Fruit fly (Drosophila melanogaster) whole organism, embryonic: ENCODE results near the gene CG7806.
A peak's percentile ranks its signal among the peaks of the same experiment; 100 is the strongest.

ENCODE experiments used
- Asciz ChIP-seq: fragments of 200-800 bp; sonication (Bioruptor generic); optimal IDR thresholded peaks from 2 replicates; lab custom pipeline; 2017; ENCODE audit warnings: missing biosample characterization, mild to moderate bottlenecking, missing genetic modification characterization, missing genetic modification reagents
- Atf3 ChIP-seq: fragments of 200-800 bp; sonication (Bioruptor generic); optimal IDR thresholded peaks from 3 replicates; lab custom pipeline; 2016; ENCODE audit warnings: missing biosample characterization, missing genetic modification characterization
- CG10274 ChIP-seq: fragments of 200-800 bp; sonication (Bioruptor generic); optimal IDR thresholded peaks from 3 replicates; lab custom pipeline; 2017; ENCODE audit warnings: missing biosample characterization, mild to moderate bottlenecking, missing genetic modification characterization
- CG10462 ChIP-seq: fragments of 200-800 bp; sonication (Bioruptor generic); optimal IDR thresholded peaks from 2 replicates; lab custom pipeline; 2016; ENCODE audit warnings: missing biosample characterization, missing genetic modification characterization
- CG11398 ChIP-seq: fragments of 200-800 bp; sonication (Bioruptor generic); optimal IDR thresholded peaks from 2 replicates; lab custom pipeline; 2016; ENCODE audit warnings: missing biosample characterization, missing genetic modification characterization
- CG11723 ChIP-seq: fragments of 200-800 bp; sonication (Bioruptor generic); optimal IDR thresholded peaks from 2 replicates; lab custom pipeline; 2017; ENCODE audit warnings: missing biosample characterization, mild to moderate bottlenecking, missing genetic modification characterization
- CG12236 ChIP-seq: fragments of 200-800 bp; sonication (Bioruptor generic); optimal IDR thresholded peaks from 2 replicates; lab custom pipeline; 2016; ENCODE audit warnings: missing biosample characterization, missing genetic modification characterization
- CG12769 ChIP-seq: fragments of 200-800 bp; sonication (Bioruptor generic); optimal IDR thresholded peaks from 2 replicates; lab custom pipeline; 2019; ENCODE audit warnings: missing biosample characterization, mild to moderate bottlenecking, missing genetic modification characterization, moderate library complexity
- CG13296 ChIP-seq: fragments of 200-800 bp; sonication (Bioruptor generic); optimal IDR thresholded peaks from 3 replicates; lab custom pipeline; 2018; ENCODE audit warnings: missing biosample characterization, mild to moderate bottlenecking, missing genetic modification characterization
- CG13424 ChIP-seq: fragments of 200-800 bp; sonication (Bioruptor generic); optimal IDR thresholded peaks from 2 replicates; lab custom pipeline; 2019; ENCODE audit warnings: missing biosample characterization, mild to moderate bottlenecking, missing genetic modification characterization, moderate library complexity
- CG14965 ChIP-seq: fragments of 200-800 bp; sonication (Bioruptor generic); optimal IDR thresholded peaks from 2 replicates; lab custom pipeline; 2016; ENCODE audit warnings: missing biosample characterization, missing genetic modification characterization, borderline replicate concordance
- CG17186 ChIP-seq: fragments of 200-800 bp; sonication (Bioruptor generic); optimal IDR thresholded peaks from 3 replicates; lab custom pipeline; 2017; ENCODE audit warnings: missing biosample characterization, missing genetic modification reagents, missing genetic modification characterization
- CG17361 ChIP-seq: fragments of 200-800 bp; sonication (Bioruptor generic); IDR thresholded peaks from 3 replicates; pipeline ENCODE4 v1.3.6; 2022; ENCODE audit warnings: missing biosample characterization, missing genetic modification characterization
- CG17385 ChIP-seq: fragments of 200-800 bp; sonication (Bioruptor generic); optimal IDR thresholded peaks from 3 replicates; lab custom pipeline; 2018; ENCODE audit warnings: missing biosample characterization, mild to moderate bottlenecking, missing genetic modification characterization
- CG2120 ChIP-seq: fragments of 200-800 bp; sonication (Bioruptor generic); optimal IDR thresholded peaks from 3 replicates; lab custom pipeline; 2016; ENCODE audit warnings: missing biosample characterization, missing genetic modification characterization
- CG2678 ChIP-seq: fragments of 200-800 bp; sonication (Bioruptor generic); optimal IDR thresholded peaks from 3 replicates; lab custom pipeline; 2019; ENCODE audit warnings: missing biosample characterization, mild to moderate bottlenecking, missing genetic modification characterization, moderate library complexity
- CG2712 ChIP-seq: fragments of 200-800 bp; optimal IDR thresholded peaks from 3 replicates; lab custom pipeline; 2019; ENCODE audit warnings: missing biosample characterization, mild to moderate bottlenecking, missing genetic modification characterization, moderate library complexity
- CG4707 ChIP-seq: fragments of 200-800 bp; sonication (Bioruptor generic); optimal IDR thresholded peaks from 2 replicates; lab custom pipeline; 2018; ENCODE audit warnings: missing biosample characterization, mild to moderate bottlenecking, missing genetic modification characterization, moderate library complexity
- CG4730 ChIP-seq: fragments of 200-800 bp; sonication (Bioruptor generic); IDR thresholded peaks from 2 replicates; pipeline ENCODE4 v1.3.6; 2022; ENCODE audit warnings: missing biosample characterization, missing genetic modification characterization
- CG5245 ChIP-seq: fragments of 200-800 bp; sonication (Bioruptor generic); optimal IDR thresholded peaks from 3 replicates; lab custom pipeline; 2016; ENCODE audit warnings: missing biosample characterization, missing genetic modification characterization
- CG7357 ChIP-seq: fragments of 200-800 bp; sonication (Bioruptor generic); IDR thresholded peaks from 3 replicates; pipeline ENCODE4 v1.3.6; 2022; ENCODE audit warnings: missing biosample characterization, missing genetic modification characterization
- CG9797 ChIP-seq: fragments of 200-800 bp; sonication (Bioruptor generic); optimal IDR thresholded peaks from 3 replicates; lab custom pipeline; 2018; ENCODE audit warnings: missing biosample characterization, mild to moderate bottlenecking, missing genetic modification characterization
- CoRest ChIP-seq: fragments of 200-800 bp; sonication (Bioruptor generic); optimal IDR thresholded peaks from 3 replicates; lab custom pipeline; 2018; ENCODE audit warnings: missing biosample characterization, mild to moderate bottlenecking, missing genetic modification characterization, moderate library complexity
- Dip2 ChIP-seq: fragments of 200-800 bp; sonication (Bioruptor generic); IDR thresholded peaks from 2 replicates; pipeline ENCODE4 v1.3.6; 2022; ENCODE audit warnings: missing biosample characterization, missing genetic modification characterization
- Ets65A ChIP-seq: fragments of 200-800 bp; sonication (Bioruptor generic); peaks from one replicate; lab custom pipeline; 2016; ENCODE audit warnings: missing biosample characterization, missing genetic modification characterization
- Jarid2 ChIP-seq: fragments of 200-800 bp; sonication (Bioruptor generic); optimal IDR thresholded peaks from 3 replicates; lab custom pipeline; 2017; ENCODE audit warnings: mild to moderate bottlenecking, missing biosample characterization, missing genetic modification reagents, missing genetic modification characterization
- Meics ChIP-seq: fragments of 200-800 bp; sonication (Bioruptor generic); optimal IDR thresholded peaks from 2 replicates; lab custom pipeline; 2017; ENCODE audit warnings: missing biosample characterization, mild to moderate bottlenecking, missing genetic modification characterization
- NC2α ChIP-seq: fragments of 200-800 bp; sonication (Bioruptor generic); optimal IDR thresholded peaks from 2 replicates; lab custom pipeline; 2016; ENCODE audit warnings: missing biosample characterization, missing genetic modification characterization
- NC2β ChIP-seq: fragments of 200-800 bp; sonication (Bioruptor generic); optimal IDR thresholded peaks from 2 replicates; lab custom pipeline; 2016; ENCODE audit warnings: missing biosample characterization, missing genetic modification characterization
- Oaz ChIP-seq: fragments of 200-800 bp; sonication (Bioruptor generic); IDR thresholded peaks from 2 replicates; pipeline ENCODE4 v1.3.6; 2022; ENCODE audit warnings: missing biosample characterization, missing genetic modification characterization
- Pdp1 ChIP-seq, 2 experiments: fragments of 200-800 bp; sonication (Bioruptor generic); optimal IDR thresholded peaks; 3 replicates each; lab custom pipeline; 2016; ENCODE audit warnings: missing biosample characterization in 2 of 2, missing genetic modification characterization in 2 of 2, mild to moderate bottlenecking in 1 of 2, moderate library complexity in 1 of 2
- Rfx ChIP-seq: fragments of 200-800 bp; sonication (Bioruptor generic); IDR thresholded peaks from 2 replicates; pipeline ENCODE4 v1.3.6; 2022; ENCODE audit warnings: missing biosample characterization, missing genetic modification characterization
- TFAM ChIP-seq: fragments of 200-800 bp; sonication (Bioruptor generic); optimal IDR thresholded peaks from 2 replicates; lab custom pipeline; 2017; ENCODE audit warnings: missing biosample characterization, missing genetic modification characterization, inconsistent platforms
- aop ChIP-seq: fragments of 200-800 bp; sonication (Bioruptor generic); IDR thresholded peaks from 2 replicates; pipeline ENCODE4 v1.3.6; 2022; ENCODE audit warnings: missing biosample characterization, missing genetic modification characterization
- bowl ChIP-seq: fragments of 200-800 bp; sonication (Bioruptor generic); IDR thresholded peaks from 2 replicates; pipeline ENCODE4 v1.3.6; 2022; ENCODE audit warnings: missing biosample characterization, missing genetic modification characterization
- crc ChIP-seq: fragments of 200-800 bp; sonication (Bioruptor generic); optimal IDR thresholded peaks from 2 replicates; lab custom pipeline; 2016; ENCODE audit warnings: missing biosample characterization, missing genetic modification characterization
- croc ChIP-seq: fragments of 200-800 bp; sonication (Bioruptor generic); conservative IDR thresholded peaks from 3 replicates; pipeline ENCODE4 v1.3.6; 2022; ENCODE audit warnings: missing biosample characterization, missing genetic modification characterization
- dati ChIP-seq: fragments of 200-800 bp; sonication (Bioruptor generic); IDR thresholded peaks from 2 replicates; pipeline ENCODE4 v1.3.6; 2022; ENCODE audit warnings: missing biosample characterization, missing genetic modification characterization
- dmrt99B ChIP-seq: fragments of 200-800 bp; sonication (Bioruptor generic); optimal IDR thresholded peaks from 2 replicates; lab custom pipeline; 2018; ENCODE audit warnings: missing biosample characterization, mild to moderate bottlenecking, missing genetic modification characterization, moderate library complexity
- dysf ChIP-seq: fragments of 200-800 bp; sonication (Bioruptor generic); IDR thresholded peaks from 3 replicates; pipeline ENCODE4 v1.3.6; 2022; ENCODE audit warnings: missing biosample characterization, missing genetic modification characterization
- fd64A ChIP-seq: fragments of 200-800 bp; sonication (Bioruptor generic); optimal IDR thresholded peaks from 3 replicates; lab custom pipeline; 2018; ENCODE audit warnings: missing biosample characterization, mild to moderate bottlenecking, missing genetic modification characterization
- gem ChIP-seq: fragments of 200-800 bp; sonication (Bioruptor generic); optimal IDR thresholded peaks from 2 replicates; lab custom pipeline; 2019; ENCODE audit warnings: missing biosample characterization, mild to moderate bottlenecking, missing genetic modification characterization, moderate library complexity
- lab ChIP-seq: fragments of 200-800 bp; sonication (Bioruptor generic); optimal IDR thresholded peaks from 3 replicates; lab custom pipeline; 2017; ENCODE audit warnings: missing biosample characterization, missing genetic modification characterization, mild to moderate bottlenecking, moderate library complexity, missing genetic modification reagents
- pb ChIP-seq: fragments of 200-800 bp; sonication (Bioruptor generic); optimal IDR thresholded peaks from 3 replicates; lab custom pipeline; 2016; ENCODE audit warnings: missing biosample characterization, missing genetic modification characterization
- scrt ChIP-seq: fragments of 200-800 bp; sonication (Bioruptor generic); optimal IDR thresholded peaks from 2 replicates; lab custom pipeline; 2018; ENCODE audit warnings: missing biosample characterization, mild to moderate bottlenecking, missing genetic modification characterization, moderate library complexity
- sd ChIP-seq: fragments of 200-800 bp; sonication (Bioruptor generic); optimal IDR thresholded peaks from 3 replicates; lab custom pipeline; 2018; ENCODE audit warnings: missing biosample characterization, mild to moderate bottlenecking, missing genetic modification characterization, moderate library complexity
- stwl ChIP-seq: fragments of 200-800 bp; sonication (Bioruptor generic); optimal IDR thresholded peaks from 3 replicates; lab custom pipeline; 2018; ENCODE audit warnings: missing biosample characterization, mild to moderate bottlenecking, missing genetic modification characterization, moderate library complexity
- unpg ChIP-seq: fragments of 200-800 bp; sonication (Bioruptor generic); optimal IDR thresholded peaks from 3 replicates; lab custom pipeline; 2018; ENCODE audit warnings: missing biosample characterization, mild to moderate bottlenecking, missing genetic modification characterization, moderate library complexity
- z ChIP-seq: fragments of 200-800 bp; sonication (Bioruptor generic); IDR thresholded peaks from 3 replicates; pipeline ENCODE4 v1.3.6; 2022; ENCODE audit warnings: missing biosample characterization, missing genetic modification characterization
- zen ChIP-seq: fragments of 200-800 bp; sonication (Bioruptor generic); optimal IDR thresholded peaks from 3 replicates; lab custom pipeline; 2018; ENCODE audit warnings: missing biosample characterization, mild to moderate bottlenecking, missing genetic modification characterization, moderate library complexity
- zfh1 ChIP-seq: fragments of 200-800 bp; sonication (Bioruptor generic); IDR thresholded peaks from 3 replicates; pipeline ENCODE4 v1.3.6; 2022; ENCODE audit warnings: missing biosample characterization, missing genetic modification characterization

Gene CG7806

dm6 chr2L:8350560-8351171 is 39.5 kb downstream of the CG7806 start (continued):
- no peak for TF ChIP-seq bowl
- TF ChIP-seq Pdp1 (GFP tag; optimal IDR thresholded peaks at IDR 0.05; lab: Kevin White, UChicago), result no peak
- peak; percentile 95 for TF ChIP-seq sd (tag; lab: Kevin White, UChicago)
- TF ChIP-seq CG11723 (GFP tag; lab: Kevin White, UChicago), result no peak
- TF ChIP-seq CG4707 (GFP tag; lab: Kevin White, UChicago), result peak; percentile 35
- no peak for TF ChIP-seq CG5245
- no peak for TF ChIP-seq Oaz (GFP tag; lab: Robert Waterston, UW)
- peak; percentile 46 for TF ChIP-seq unpg (GFP tag; lab: Kevin White, UChicago)
- TF ChIP-seq CG9797 (GFP tag; lab: Kevin White, UChicago), result no peak
- no peak for TF ChIP-seq CG14965 (GFP tag; lab: Kevin White, UChicago)
- TF ChIP-seq gem (tag; lab: Kevin White, UChicago), result peak; percentile 50
- no peak for TF ChIP-seq dati (GFP tag; lab: Robert Waterston, UW)
- TF ChIP-seq Meics, result peak; percentile 58
- TF ChIP-seq aop, result no peak
- TF ChIP-seq CG13424 (tag; lab: Kevin White, UChicago), result peak; percentile 31
- no peak; the same call in 1 of the 2 replicates for TF ChIP-seq Rfx (GFP tag; lab: Robert Waterston, UW)
- TF ChIP-seq fd64A (GFP tag; lab: Kevin White, UChicago), result no peak
- TF ChIP-seq Dip2 (GFP tag; lab: Robert Waterston, UW), result no peak
- no peak for TF ChIP-seq CG10462 (GFP tag; lab: Kevin White, UChicago)
- TF ChIP-seq dmrt99B (tag; lab: Kevin White, UChicago), result peak; percentile 25
- no peak for TF ChIP-seq NC2β (GFP tag; lab: Kevin White, UChicago)
- peak; percentile 39 for TF ChIP-seq Asciz (GFP tag; lab: Kevin White, UChicago)
- no peak for TF ChIP-seq CG12236
- TF ChIP-seq zfh1 (GFP tag; lab: Robert Waterston, UW), result no peak
- TF ChIP-seq CG7357 (GFP tag; lab: Robert Waterston, UW), result no peak
- TF ChIP-seq pb, result no peak
- no peak for TF ChIP-seq Ets65A (GFP tag; lab: Kevin White, UChicago)
- TF ChIP-seq CG4730 (GFP tag; lab: Robert Waterston, UW), result peak; percentile 6; the same call in 1 of the 2 replicates
- TF ChIP-seq z (GFP tag; lab: Robert Waterston, UW), result no peak
- TF ChIP-seq zen, result no peak
- no peak for TF ChIP-seq NC2α
- no peak for TF ChIP-seq stwl (tag; lab: Kevin White, UChicago)
- TF ChIP-seq CG11398 (GFP tag; lab: Kevin White, UChicago), result no peak
- peak; percentile 33 for TF ChIP-seq CoRest (tag; lab: Kevin White, UChicago)
- TF ChIP-seq CG17186 (GFP tag; lab: Kevin White, UChicago), result no peak
- peak; percentile 65 for TF ChIP-seq CG12769 (tag; lab: Kevin White, UChicago)
- TF ChIP-seq TFAM, result no peak
- TF ChIP-seq CG10274, result no peak
- no peak for TF ChIP-seq croc
- TF ChIP-seq CG2120 (GFP tag; lab: Kevin White, UChicago), result peak; percentile 36
- TF ChIP-seq CG2678 (tag; lab: Kevin White, UChicago), result peak; percentile 68
- no peak for TF ChIP-seq CG2712 (tag; lab: Kevin White, UChicago)
- peak; percentile 74 for TF ChIP-seq CG13296
- no peak for TF ChIP-seq Atf3 (GFP tag; lab: Kevin White, UChicago)
- TF ChIP-seq scrt, result peak; percentile 49
- no peak for TF ChIP-seq dysf (GFP tag; lab: Robert Waterston, UW)
- TF ChIP-seq CG17385, result peak; percentile 55
- no peak for TF ChIP-seq CG17361 (GFP tag; lab: Robert Waterston, UW)
- TF ChIP-seq crc (GFP tag; lab: Kevin White, UChicago), result no peak
- TF ChIP-seq lab (GFP tag; lab: Kevin White, UChicago), result peak; percentile 78
- peak; percentile 19 for TF ChIP-seq Jarid2 (GFP tag; lab: Kevin White, UChicago)
